Fruit fly (Drosophila melanogaster) whole organism, prepupa: ENCODE results near the gene CG1812.

Experiments used
- CG10631 ChIP-seq: fragments of 200-800 bp; sonication (Bioruptor generic); optimal IDR thresholded peaks from 2 replicates; lab custom pipeline; 2016; ENCODE audit warnings: missing biosample characterization, missing genetic modification characterization
- CG11294 ChIP-seq: fragments of 200-800 bp; sonication (Bioruptor generic); IDR thresholded peaks from 2 replicates; pipeline ENCODE4 v1.3.6; 2022; ENCODE audit warnings: missing biosample characterization, missing genetic modification characterization
- CG32006 ChIP-seq: fragments of 200-800 bp; sonication (Bioruptor generic); optimal IDR thresholded peaks from 3 replicates; lab custom pipeline; 2017; ENCODE audit warnings: missing biosample characterization, mild to moderate bottlenecking, missing genetic modification characterization
- CG4318 ChIP-seq: fragments of 200-800 bp; sonication (Bioruptor generic); optimal IDR thresholded peaks from 3 replicates; lab custom pipeline; 2017; ENCODE audit warnings: missing biosample characterization, mild to moderate bottlenecking, missing genetic modification characterization
- CG6854 ChIP-seq: fragments of 200-800 bp; sonication (Bioruptor generic); optimal IDR thresholded peaks from 2 replicates; lab custom pipeline; 2017; ENCODE audit warnings: missing biosample characterization, mild to moderate bottlenecking, missing genetic modification characterization
- Lpt ChIP-seq: fragments of 200-800 bp; sonication (Bioruptor generic); optimal IDR thresholded peaks from 3 replicates; lab custom pipeline; 2016; ENCODE audit warnings: missing biosample characterization, missing genetic modification characterization
- Sox15 ChIP-seq: fragments of 200-800 bp; sonication (Bioruptor generic); optimal IDR thresholded peaks from 3 replicates; lab custom pipeline; 2016; ENCODE audit warnings: missing biosample characterization, missing genetic modification characterization
- acj6 ChIP-seq: fragments of 200-800 bp; sonication (Bioruptor generic); optimal IDR thresholded peaks from 3 replicates; lab custom pipeline; 2016; ENCODE audit warnings: missing biosample characterization, missing genetic modification characterization
- fd85E ChIP-seq: fragments of 200-800 bp; sonication (Bioruptor generic); optimal IDR thresholded peaks from 3 replicates; lab custom pipeline; 2016; ENCODE audit warnings: missing biosample characterization, missing genetic modification characterization

DNA sequence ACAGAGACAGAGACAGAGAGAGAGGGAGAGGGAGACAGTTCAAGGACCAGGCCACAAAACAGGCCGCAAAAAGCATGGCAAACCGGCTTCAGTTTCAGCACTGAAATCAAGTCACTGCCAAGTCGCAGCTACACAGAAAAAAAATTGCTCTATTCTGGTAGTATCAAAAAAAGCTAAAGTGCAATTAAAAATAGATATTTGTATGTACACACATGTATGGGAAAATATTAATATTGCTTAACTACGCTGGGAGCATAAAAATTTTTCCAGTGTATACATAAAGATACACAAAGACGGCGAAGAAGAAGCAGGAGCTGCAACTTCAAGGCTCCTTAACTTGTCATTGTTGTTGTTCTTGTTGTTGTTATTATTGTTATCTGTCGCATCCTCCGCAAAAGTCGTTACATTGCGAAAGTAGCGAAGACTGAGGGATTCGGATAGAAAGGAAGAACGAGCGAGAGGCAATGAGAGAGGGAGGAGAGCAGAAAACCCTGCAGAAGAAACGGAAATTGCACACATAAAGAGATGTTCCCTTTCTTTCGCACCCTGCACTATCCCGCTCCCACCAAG lies 10.2 kb upstream of the CG1812 start:
- TF ChIP-seq Sox15 (GFP tag; lab: Kevin White, UChicago) (peak; percentile 77), CG6854 (GFP tag; lab: Kevin White, UChicago) (peak; percentile 49), CG32006 (peak; percentile 94), acj6 (peak; percentile 95), CG11294 (GFP tag; lab: Robert Waterston, UW) (peak; percentile 85), fd85E (GFP tag; lab: Kevin White, UChicago) (peak; percentile 29), Lpt (GFP tag; lab: Kevin White, UChicago) (peak; percentile 93), CG4318 (peak; percentile 90), CG10631 (GFP tag; lab: Kevin White, UChicago) (peak; percentile 94)
